Fruit fly (Drosophila melanogaster) S2 (cell line): ENCODE measurements around the gene yrt.

Source experiments
- CG8478 ChIP-seq: fragments of >200 bp; optimal IDR thresholded peaks from 2 replicates; lab custom pipeline; 2018
- CTCF ChIP-seq, 2 experiments: fragments of >200 bp; optimal IDR thresholded peaks; 2 replicates each; lab custom pipeline; 2018

DNA sequence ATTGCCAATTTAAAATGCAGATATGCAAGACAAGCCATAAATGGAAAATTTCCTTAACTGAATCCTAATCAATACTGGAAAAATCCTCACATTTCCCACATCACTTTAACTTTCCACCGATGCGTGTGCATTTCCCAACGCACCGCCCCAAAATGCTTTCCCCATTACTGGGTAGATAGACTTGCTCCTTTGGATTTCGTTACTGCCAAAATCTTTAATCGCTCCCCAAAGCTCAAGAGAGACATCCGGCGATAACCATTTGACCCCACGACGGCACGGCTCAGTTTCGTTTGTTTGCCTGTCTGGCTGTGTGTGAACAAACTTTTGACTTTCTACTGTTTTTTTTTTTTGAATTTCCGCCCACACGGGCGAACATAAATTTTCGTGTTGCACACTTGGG, 44.3 kb downstream of the yrt start:
- TF ChIP-seq CTCF (optimal IDR thresholded peaks at IDR 0.05; lab: Kevin White, UChicago) (no peak), CG8478 (no peak)
